Worm (Caenorhabditis elegans): Measurements from ENCODE around the gene nhr-124.
A peak's percentile ranks its signal among the peaks of the same experiment; 100 is the strongest.

The nhr-124 gene

ce11 chrV:3892361-3892904 lies 6.4 kb upstream of the nhr-124 start, which contains the start of gene C17E7.4:
TSS of gene C17E7.4 (plus strand) at chrV:3892854.
- no peak for TF ChIP-seq ceh-19 (GFP tag; optimal IDR thresholded peaks at IDR 0.05)
- no peak for TF ChIP-seq pax-1 (tag; optimal IDR thresholded peaks at IDR 0.05)
- no peak for TF ChIP-seq fax-1 (tag; optimal IDR thresholded peaks at IDR 0.05)
- no peak for TF ChIP-seq ceh-6 (GFP tag; optimal IDR thresholded peaks at IDR 0.05)
- no peak for TF ChIP-seq zip-5 (tag; optimal IDR thresholded peaks at IDR 0.05)
- TF ChIP-seq hlh-13 (GFP tag; optimal IDR thresholded peaks at IDR 0.05): no peak
- TF ChIP-seq unc-42 (tag; optimal IDR thresholded peaks at IDR 0.05): no peak
- no peak for TF ChIP-seq ceh-18 (tag; optimal IDR thresholded peaks at IDR 0.05)
- TF ChIP-seq ceh-22 (tag; optimal IDR thresholded peaks at IDR 0.05): no peak
- no peak for TF ChIP-seq ceh-24 (tag; optimal IDR thresholded peaks at IDR 0.05)
- no peak for TF ChIP-seq nhr-232 (tag; optimal IDR thresholded peaks at IDR 0.05)

ce11 chrV:3891919-3892318 lies 5.9 kb upstream of the nhr-124 start, which contains the start of gene C17E7.12:
TSS of gene C17E7.12 (minus strand) at chrV:3892019.
- TF ChIP-seq ceh-9 (tag; optimal IDR thresholded peaks at IDR 0.05): no peak
- no peak for TF ChIP-seq unc-3 (GFP tag; conservative IDR thresholded peaks at IDR 0.05)
- no peak for TF ChIP-seq unc-3 (tag; optimal IDR thresholded peaks at IDR 0.05)

- no peak for TF ChIP-seq ceh-30 (tag; optimal IDR thresholded peaks at IDR 0.05)
- no peak for TF ChIP-seq pat-9 (tag; optimal IDR thresholded peaks at IDR 0.05)
- TF ChIP-seq unc-55 (GFP tag; optimal IDR thresholded peaks at IDR 0.05): no peak
- no peak for TF ChIP-seq hlh-6 (tag; optimal IDR thresholded peaks at IDR 0.05)
- no peak for TF ChIP-seq ceh-19 (GFP tag; optimal IDR thresholded peaks at IDR 0.05)
- no peak for TF ChIP-seq T23F11.4 (GFP tag; optimal IDR thresholded peaks at IDR 0.05)
- TF ChIP-seq F13H6.1 (tag; optimal IDR thresholded peaks at IDR 0.05): no peak
- no peak for TF ChIP-seq ceh-34 (tag; optimal IDR thresholded peaks at IDR 0.05)
- no peak for TF ChIP-seq madf-2 (tag; optimal IDR thresholded peaks at IDR 0.05)
- no peak for TF ChIP-seq npax-4 (tag; optimal IDR thresholded peaks at IDR 0.05)
- TF ChIP-seq odd-2 (tag; optimal IDR thresholded peaks at IDR 0.05): no peak
- no peak for TF ChIP-seq hlh-8 (tag; optimal IDR thresholded peaks at IDR 0.05)
- TF ChIP-seq lim-6 (tag; optimal IDR thresholded peaks at IDR 0.05): no peak
Measured at ce11 chrV:3890761-3891160, 4.8 kb upstream of the nhr-124 start, which contains the start of gene C17E7.9. TSS of gene C17E7.9 (minus strand) at chrV:3890861.

- no peak for TF ChIP-seq ceh-30 (tag; optimal IDR thresholded peaks at IDR 0.05)
- TF ChIP-seq hlh-15 (tag; optimal IDR thresholded peaks at IDR 0.05): no peak
- TF ChIP-seq elt-2 (tag; optimal IDR thresholded peaks at IDR 0.05): peak; percentile 16
- TF ChIP-seq nhr-232 (tag; optimal IDR thresholded peaks at IDR 0.05): no peak
Measured at ce11 chrV:3889113-3889512, 3.1 kb upstream of the nhr-124 start, which contains the start of gene C17E7.13. TSS of gene C17E7.13 (minus strand) at chrV:3889288.

ce11 chrV:3884550-3884949 lies 1.5 kb downstream of the nhr-124 start:
- no peak for TF ChIP-seq sdc-2 (tag; optimal IDR thresholded peaks at IDR 0.05)
- no peak for TF ChIP-seq pha-2 (tag; optimal IDR thresholded peaks at IDR 0.05)
- no peak for TF ChIP-seq eyg-1 (tag; optimal IDR thresholded peaks at IDR 0.05)
- TF ChIP-seq nfya-1 (tag; optimal IDR thresholded peaks at IDR 0.05): no peak
- TF ChIP-seq ceh-22 (tag; optimal IDR thresholded peaks at IDR 0.05): no peak
- TF ChIP-seq hlh-8 (tag; optimal IDR thresholded peaks at IDR 0.05): no peak
- no peak for TF ChIP-seq rnt-1 (tag; optimal IDR thresholded peaks at IDR 0.05)
- TF ChIP-seq ceh-18 (tag; optimal IDR thresholded peaks at IDR 0.05): no peak
- TF ChIP-seq ceh-9 (tag; optimal IDR thresholded peaks at IDR 0.05): no peak
- no peak for TF ChIP-seq ttx-3 (tag; optimal IDR thresholded peaks at IDR 0.05)
- TF ChIP-seq ceh-30 (tag; optimal IDR thresholded peaks at IDR 0.05): no peak
- no peak for TF ChIP-seq ceh-19 (GFP tag; optimal IDR thresholded peaks at IDR 0.05)
- no peak for TF ChIP-seq lin-11 (tag; optimal IDR thresholded peaks at IDR 0.05)
- TF ChIP-seq elt-4 (tag; optimal IDR thresholded peaks at IDR 0.05): no peak
- TF ChIP-seq Y22D7AL.16 (tag; optimal IDR thresholded peaks at IDR 0.05): no peak
- no peak for TF ChIP-seq ref-2 (tag; optimal IDR thresholded peaks at IDR 0.05)
- no peak for TF ChIP-seq pag-3 (tag; optimal IDR thresholded peaks at IDR 0.05; ENCODE audit: borderline replicate concordance)
- TF ChIP-seq ceh-31 (tag; optimal IDR thresholded peaks at IDR 0.05): no peak
- TF ChIP-seq unc-3 (GFP tag; conservative IDR thresholded peaks at IDR 0.05): no peak
- TF ChIP-seq unc-3 (tag; optimal IDR thresholded peaks at IDR 0.05): no peak
